Worm (Caenorhabditis elegans) whole organism, L2 larva: ENCODE measurements around the gene lgc-36.

Experiments used
- aly-2 ChIP-seq: fragments of 150-350 bp; optimal IDR thresholded peaks from 2 replicates; lab custom pipeline; 2014; ENCODE audit warnings: missing biosample characterization, missing genetic modification characterization
- ama-1 ChIP-seq: fragments of 150-350 bp; optimal IDR thresholded peaks from 2 replicates; lab custom pipeline; 2018; ENCODE audit warnings: inconsistent platforms
- fos-1 ChIP-seq: fragments of 150-350 bp; optimal IDR thresholded peaks from 2 replicates; lab custom pipeline; 2014; ENCODE audit warnings: missing biosample characterization, missing genetic modification characterization
- lin-13 ChIP-seq: fragments of 150-350 bp; optimal IDR thresholded peaks from 2 replicates; lab custom pipeline; 2014; ENCODE audit warnings: missing biosample characterization, missing genetic modification reagents, missing genetic modification characterization
- lin-39 ChIP-seq: fragments of 150-350 bp; optimal IDR thresholded peaks from 2 replicates; lab custom pipeline; 2014; ENCODE audit warnings: missing biosample characterization, missing genetic modification reagents, missing genetic modification characterization
- mdl-1 ChIP-seq, 2 experiments: fragments of 150-350 bp in 1 of 2; sonication (generic microtip) in 1 of 2; optimal IDR thresholded peaks; 2 replicates each; lab custom pipeline; 2017; ENCODE audit warnings: missing biosample characterization in 2 of 2, missing genetic modification characterization in 2 of 2
- nhr-12 ChIP-seq: fragments of 150-350 bp; optimal IDR thresholded peaks from 2 replicates; lab custom pipeline; 2014; ENCODE audit warnings: missing biosample characterization, missing genetic modification characterization
- nhr-129 ChIP-seq: fragments of 150-350 bp; optimal IDR thresholded peaks from 2 replicates; lab custom pipeline; 2014; ENCODE audit warnings: missing biosample characterization, missing genetic modification characterization
- nhr-237 ChIP-seq: fragments of 150-350 bp; optimal IDR thresholded peaks from 2 replicates; lab custom pipeline; 2014; ENCODE audit warnings: missing biosample characterization, missing genetic modification characterization
- nhr-77 ChIP-seq: fragments of 150-350 bp; optimal IDR thresholded peaks from 2 replicates; lab custom pipeline; 2014; ENCODE audit warnings: missing biosample characterization, missing genetic modification characterization
- peb-1 ChIP-seq: fragments of 150-350 bp; optimal IDR thresholded peaks from 2 replicates; lab custom pipeline; 2014; ENCODE audit warnings: missing biosample characterization, missing genetic modification characterization
- snpc-4 ChIP-seq: fragments of 150-350 bp; optimal IDR thresholded peaks from 2 replicates; lab custom pipeline; 2014; ENCODE audit warnings: missing biosample characterization, missing genetic modification characterization

DNA sequence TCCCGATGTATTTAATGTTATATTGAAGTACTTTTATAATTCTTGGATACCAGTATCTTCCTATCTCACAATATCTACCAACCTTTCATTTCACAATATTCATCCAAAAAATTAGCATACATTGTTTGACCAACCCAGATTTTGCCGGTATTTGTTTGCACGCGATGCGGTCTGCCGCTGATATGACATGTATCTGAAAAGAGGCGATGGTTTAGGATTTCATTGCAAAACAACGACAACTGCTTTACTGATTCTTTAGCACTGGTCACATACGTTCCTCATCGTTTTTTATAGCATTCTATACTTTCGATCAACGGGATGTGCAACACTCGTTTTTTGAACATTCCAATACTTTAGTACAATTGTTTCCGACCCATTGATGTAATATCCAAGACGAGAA lies 10.9 kb downstream of the lgc-36 start, which contains the start of gene mam-4:
- no peak for TF ChIP-seq nhr-77 (tag; lab: Kevin White, UChicago)
- no peak for TF ChIP-seq lin-13 (GFP tag; lab: Kevin White, UChicago)
- no peak for TF ChIP-seq snpc-4 (tag; lab: Kevin White, UChicago)
- TF ChIP-seq nhr-237, result no peak
- no peak for TF ChIP-seq peb-1
- TF ChIP-seq lin-39 (tag; lab: Kevin White, UChicago), result no peak
- no peak for TF ChIP-seq ama-1 (lab: Kevin White, UChicago)
- TF ChIP-seq fos-1 (tag; lab: Kevin White, UChicago), result no peak
- no peak for TF ChIP-seq mdl-1 (tag; optimal IDR thresholded peaks at IDR 0.05; lab: Kevin White, UChicago)
- TF ChIP-seq nhr-129 (tag; lab: Kevin White, UChicago), result no peak
- TF ChIP-seq nhr-12, result no peak
- TF ChIP-seq aly-2 (tag; lab: Kevin White, UChicago), result no peak
